Worm (Caenorhabditis elegans): ENCODE data around the gene R11E3.19.
A peak's percentile ranks its signal among the peaks of the same experiment; 100 is the strongest.

Gene R11E3.19

ce11 chrIV:4811863-4812262 is 36.0 kb upstream of the R11E3.19 start, which contains the start of gene srw-95 (continued):
- TF ChIP-seq sptf-2 (GFP tag; optimal IDR thresholded peaks at IDR 0.05) (no peak), B0019.2 (GFP tag; conservative IDR thresholded peaks at IDR 0.05) (no peak), K11D2.4 (GFP tag; IDR thresholded peaks at IDR 0.05) (no peak), lin-40 (tag; optimal IDR thresholded peaks at IDR 0.05) (no peak), sdz-38 (tag; optimal IDR thresholded peaks at IDR 0.05) (no peak), lsy-27 (tag; optimal IDR thresholded peaks at IDR 0.05; ENCODE audit: borderline replicate concordance, insufficient read depth) (no peak), hlh-26 (GFP tag; conservative IDR thresholded peaks at IDR 0.05) (no peak), ztf-22 (GFP tag; optimal IDR thresholded peaks at IDR 0.05) (no peak), ceh-100 (GFP tag; IDR thresholded peaks at IDR 0.05) (0 out of 2 replicates have a peak, but pooled peaks have one; percentile 40), F37B4.10 (GFP tag; IDR thresholded peaks at IDR 0.05) (no peak), K12H6.12 (tag; optimal IDR thresholded peaks at IDR 0.05) (no peak), dox-1 (GFP tag; IDR thresholded peaks at IDR 0.05) (no peak), rpc-1 (optimal IDR thresholded peaks at IDR 0.05) (no peak), rpc-1 (tag; optimal IDR thresholded peaks at IDR 0.05) (no peak), rec-8 (tag; optimal IDR thresholded peaks at IDR 0.05) (no peak), hmg-1.2 (GFP tag; IDR thresholded peaks at IDR 0.05) (0 out of 2 replicates have a peak, but pooled peaks have one; percentile 10), hsf-1 (GFP tag; IDR thresholded peaks at IDR 0.05) (no peak), lir-1 (GFP tag; conservative IDR thresholded peaks at IDR 0.05) (no peak), tbx-9 (tag; optimal IDR thresholded peaks at IDR 0.05; ENCODE audit: borderline replicate concordance) (no peak), ztf-3 (GFP tag; optimal IDR thresholded peaks at IDR 0.05) (no peak), mcd-1 (GFP tag; IDR thresholded peaks at IDR 0.05) (peak; percentile 28; the same call in 1 of the 2 replicates), F49E8.2 (tag; optimal IDR thresholded peaks at IDR 0.05; ENCODE audit: insufficient read depth) (peak; percentile 59), ets-4 (GFP tag; optimal IDR thresholded peaks at IDR 0.05) (no peak), cebp-1 (GFP tag; IDR thresholded peaks at IDR 0.05) (no peak), cebp-1 (tag; optimal IDR thresholded peaks at IDR 0.05) (peak; percentile 16), F55B11.4 (tag; optimal IDR thresholded peaks at IDR 0.05; ENCODE audit: borderline replicate concordance, insufficient read depth) (no peak), F33H1.4 (GFP tag; IDR thresholded peaks at IDR 0.05) (no peak), lin-54 (GFP tag; optimal IDR thresholded peaks at IDR 0.05) (peak; percentile 9), snpc-3.4 (tag; optimal IDR thresholded peaks at IDR 0.05) (peak; percentile 24), attf-5 (GFP tag; optimal IDR thresholded peaks at IDR 0.05) (no peak), atf-7 (tag; optimal IDR thresholded peaks at IDR 0.05) (peak; percentile 9), egl-18 (GFP tag; IDR thresholded peaks at IDR 0.05) (no peak), bed-1 (GFP tag; IDR thresholded peaks at IDR 0.05) (0 out of 2 replicates have a peak, but pooled peaks have one; percentile 8), snpc-1.1 (tag; optimal IDR thresholded peaks at IDR 0.05; ENCODE audit: insufficient read depth) (peak; percentile 24), nhr-27 (tag; optimal IDR thresholded peaks at IDR 0.05) (no peak), mes-4 (tag; optimal IDR thresholded peaks at IDR 0.05) (no peak), dpff-1 (tag; optimal IDR thresholded peaks at IDR 0.05) (no peak), pbrm-1 (GFP tag; IDR thresholded peaks at IDR 0.05) (no peak), ztf-25 (GFP tag; IDR thresholded peaks at IDR 0.05) (0 out of 2 replicates have a peak, but pooled peaks have one; percentile 20), F23B12.7 (tag; optimal IDR thresholded peaks at IDR 0.05; ENCODE audit: insufficient read depth) (no peak), madf-6 (GFP tag; IDR thresholded peaks at IDR 0.05) (peak; percentile 45; the same call in 1 of the 2 replicates), Y95B8A.8 (GFP tag; IDR thresholded peaks at IDR 0.05) (no peak), lin-26 (GFP tag; IDR thresholded peaks at IDR 0.05) (0 out of 2 replicates have a peak, but pooled peaks have one; percentile 18), aptf-2 (GFP tag; conservative IDR thresholded peaks at IDR 0.05) (no peak), F39B2.1 (GFP tag; IDR thresholded peaks at IDR 0.05) (no peak), nhr-179 (tag; optimal IDR thresholded peaks at IDR 0.05) (no peak), somi-1 (GFP tag; optimal IDR thresholded peaks at IDR 0.05) (no peak), dpl-1 (GFP tag; optimal IDR thresholded peaks at IDR 0.05) (no peak)
